Fruit fly (Drosophila melanogaster): Measurements from ENCODE around the gene CG42367.

CG42367 gene

dm6 chr2L:9966983-9967737 is 36.8 kb downstream of the CG42367 start, which contains the start of the genes Dref and RpL13:
TSS of gene Dref (minus strand) at chr2L:9967229.
TSS of gene RpL13 (plus strand) at chr2L:9967313.
- TF ChIP-seq Blimp-1 (GFP tag; optimal IDR thresholded peaks at IDR 0.05) (peak; percentile 82), Sox102F (GFP tag; optimal IDR thresholded peaks at IDR 0.05) (peak; percentile 92), CG10669 (GFP tag; optimal IDR thresholded peaks at IDR 0.05) (peak; percentile 78), CG6792 (GFP tag; optimal IDR thresholded peaks at IDR 0.05) (peak; percentile 66), CG16779 (tag; optimal IDR thresholded peaks at IDR 0.05) (peak; percentile 81), CG10631 (GFP tag; optimal IDR thresholded peaks at IDR 0.05) (no peak), Ets21C (GFP tag; optimal IDR thresholded peaks at IDR 0.05) (peak; percentile 53), pdm3 (GFP tag; optimal IDR thresholded peaks at IDR 0.05) (peak; percentile 77), spab (GFP tag; optimal IDR thresholded peaks at IDR 0.05) (no peak), CG31627 (GFP tag; optimal IDR thresholded peaks at IDR 0.05) (peak; percentile 78), svp (GFP tag) (peak; percentile 90), fkh (GFP tag; optimal IDR thresholded peaks at IDR 0.05) (peak; percentile 79), CG11762 (GFP tag; optimal IDR thresholded peaks at IDR 0.05; ENCODE audit: insufficient read depth) (peak; percentile 59), CG8119 (GFP tag; IDR thresholded peaks at IDR 0.05) (no peak; the same call in 1 of the 3 replicates), CG1621 (tag; optimal IDR thresholded peaks at IDR 0.05) (peak; percentile 83), CG34406 (GFP tag; optimal IDR thresholded peaks at IDR 0.05) (peak; percentile 79), Hr38 (GFP tag; optimal IDR thresholded peaks at IDR 0.05) (no peak), CG32006 (GFP tag; optimal IDR thresholded peaks at IDR 0.05) (no peak), Smox (GFP tag; optimal IDR thresholded peaks at IDR 0.05) (no peak), CG6276 (GFP tag; optimal IDR thresholded peaks at IDR 0.05) (no peak), CG7368 (GFP tag; optimal IDR thresholded peaks at IDR 0.05) (peak; percentile 84), achi (GFP tag; optimal IDR thresholded peaks at IDR 0.05) (peak; percentile 82), CG15336 (GFP tag; IDR thresholded peaks at IDR 0.05) (peak; percentile 39; the same call in 1 of the 2 replicates), ss (GFP tag; optimal IDR thresholded peaks at IDR 0.05) (peak; percentile 69 to 93), Met (GFP tag; optimal IDR thresholded peaks at IDR 0.05) (peak; percentile 88), Hr4 (GFP tag; optimal IDR thresholded peaks at IDR 0.05) (peak; percentile 73), CG8319 (GFP tag; optimal IDR thresholded peaks at IDR 0.05) (peak; percentile 65), CG11902 (GFP tag; optimal IDR thresholded peaks at IDR 0.05) (no peak), fd59A (GFP tag; optimal IDR thresholded peaks at IDR 0.05) (peak; percentile 60), OdsH (GFP tag; optimal IDR thresholded peaks at IDR 0.05) (peak; percentile 78), CG11294 (GFP tag; IDR thresholded peaks at IDR 0.05) (no peak), fd85E (GFP tag; optimal IDR thresholded peaks at IDR 0.05) (peak; percentile 82), Eip78C (GFP tag) (peak; percentile 90), dac (GFP tag; optimal IDR thresholded peaks at IDR 0.05) (peak; percentile 46), Sox14 (GFP tag; optimal IDR thresholded peaks at IDR 0.05) (peak; percentile 78), acj6 (GFP tag; optimal IDR thresholded peaks at IDR 0.05) (peak; percentile 72), CG6808 (GFP tag; optimal IDR thresholded peaks at IDR 0.05) (peak; percentile 78), eg (GFP tag; IDR thresholded peaks at IDR 0.05) (peak; percentile 83), Ets96B (tag; optimal IDR thresholded peaks at IDR 0.05) (peak; percentile 51), CG8632 (GFP tag; optimal IDR thresholded peaks at IDR 0.05) (peak; percentile 84), CG3919 (GFP tag; optimal IDR thresholded peaks at IDR 0.05) (peak; percentile 85), vri (GFP tag; optimal IDR thresholded peaks at IDR 0.05) (peak; percentile 92), lz (GFP tag; optimal IDR thresholded peaks at IDR 0.05) (peak; percentile 83), CG3032 (tag; optimal IDR thresholded peaks at IDR 0.05) (peak; percentile 68), Eip93F (GFP tag; optimal IDR thresholded peaks at IDR 0.05) (no peak), Lpt (GFP tag; optimal IDR thresholded peaks at IDR 0.05) (no peak), salr (GFP tag; optimal IDR thresholded peaks at IDR 0.05) (peak in 1 of 2 experiments; percentile 78), dsx (GFP tag; optimal IDR thresholded peaks at IDR 0.05; ENCODE audit: poor library complexity, severe bottlenecking) (peak; percentile 54), esn (GFP tag; optimal IDR thresholded peaks at IDR 0.05) (peak; percentile 91), CG6854 (GFP tag; optimal IDR thresholded peaks at IDR 0.05) (peak; percentile 97)
